Worm (Caenorhabditis elegans): ENCODE data around the gene clec-19.

- no peak for TF ChIP-seq nhr-237 (tag; optimal IDR thresholded peaks at IDR 0.05)
- no peak for TF ChIP-seq ztf-11 (tag; optimal IDR thresholded peaks at IDR 0.05)
- no peak for TF ChIP-seq flh-1 (GFP tag; optimal IDR thresholded peaks at IDR 0.05)
Observed at ce11 chrII:1694530-1694929, 49.8 kb upstream of the clec-19 start, which contains the start of gene fbxc-26.

Data from whole organism, mixed stage, embryonic.